Worm (Caenorhabditis elegans): ENCODE data around the gene cct-6.

ce11 chrIII:5842920-5843319, 12.6 kb downstream of the cct-6 start:
- TF ChIP-seq blmp-1 (tag; optimal IDR thresholded peaks at IDR 0.05) (no peak), unc-62 (GFP tag; optimal IDR thresholded peaks at IDR 0.05) (no peak), lsy-2 (tag; optimal IDR thresholded peaks at IDR 0.05) (no peak), mab-5 (tag; optimal IDR thresholded peaks at IDR 0.05) (no peak), elt-1 (tag; optimal IDR thresholded peaks at IDR 0.05; ENCODE audit: borderline replicate concordance, insufficient read depth) (no peak), pha-4 (tag; optimal IDR thresholded peaks at IDR 0.05) (no peak)
